Fruit fly (Drosophila melanogaster) whole organism, adult: ENCODE measurements around the gene CG17065.

Experiments used
- CG11617 ChIP-seq: fragments of 200-800 bp; sonication (Bioruptor generic); optimal IDR thresholded peaks from 2 replicates; lab custom pipeline; 2017; ENCODE audit warnings: mild to moderate bottlenecking, missing biosample characterization, missing genetic modification reagents, missing genetic modification characterization
- CG12768 ChIP-seq: fragments of 200-800 bp; sonication (Bioruptor generic); optimal IDR thresholded peaks from 2 replicates; lab custom pipeline; 2017; ENCODE audit warnings: missing biosample characterization, missing genetic modification characterization, mild to moderate bottlenecking, moderate library complexity, missing genetic modification reagents
- CG14711 ChIP-seq: fragments of 200-800 bp; sonication (Bioruptor generic); optimal IDR thresholded peaks from 2 replicates; lab custom pipeline; 2018; ENCODE audit warnings: missing biosample characterization, mild to moderate bottlenecking, missing genetic modification characterization, moderate library complexity
- CG1620 ChIP-seq: fragments of 200-800 bp; sonication (Bioruptor generic); optimal IDR thresholded peaks from 2 replicates; lab custom pipeline; 2016; ENCODE audit warnings: missing biosample characterization, missing genetic modification characterization
- CG33017 ChIP-seq: fragments of 200-800 bp; sonication (Bioruptor generic); optimal IDR thresholded peaks from 2 replicates; lab custom pipeline; 2018; ENCODE audit warnings: missing biosample characterization, mild to moderate bottlenecking, missing genetic modification characterization, moderate library complexity
- CG5204 ChIP-seq: fragments of 200-800 bp; sonication (Bioruptor generic); optimal IDR thresholded peaks from 2 replicates; lab custom pipeline; 2016; ENCODE audit warnings: missing biosample characterization, missing genetic modification characterization
- CG7045 ChIP-seq: fragments of 200-800 bp; sonication (Bioruptor generic); optimal IDR thresholded peaks from 2 replicates; lab custom pipeline; 2017; ENCODE audit warnings: missing biosample characterization, mild to moderate bottlenecking, missing genetic modification characterization
- CG7101 ChIP-seq: fragments of 200-800 bp; sonication (Bioruptor generic); optimal IDR thresholded peaks from 2 replicates; lab custom pipeline; 2018; ENCODE audit warnings: missing biosample characterization, mild to moderate bottlenecking, missing genetic modification characterization, moderate library complexity
- Clk ChIP-seq: fragments of 200-800 bp; sonication (Bioruptor generic); optimal IDR thresholded peaks from 2 replicates; lab custom pipeline; 2017; ENCODE audit warnings: missing biosample characterization, missing genetic modification characterization
- Crg-1 ChIP-seq: fragments of 200-800 bp; sonication (Bioruptor generic); optimal IDR thresholded peaks from 2 replicates; lab custom pipeline; 2016; ENCODE audit warnings: missing biosample characterization, missing genetic modification characterization
- Hr96 ChIP-seq: fragments of 200-800 bp; sonication (Bioruptor generic); optimal IDR thresholded peaks from 2 replicates; lab custom pipeline; 2016; ENCODE audit warnings: missing biosample characterization, missing genetic modification characterization
- Mnt ChIP-seq: fragments of 200-800 bp; sonication (Bioruptor generic); optimal IDR thresholded peaks from 2 replicates; lab custom pipeline; 2016; ENCODE audit warnings: missing biosample characterization, mild to moderate bottlenecking, missing genetic modification characterization
- bab1 ChIP-seq: fragments of 200-800 bp; sonication (Bioruptor generic); optimal IDR thresholded peaks from 3 replicates; lab custom pipeline; 2019; ENCODE audit warnings: missing biosample characterization, mild to moderate bottlenecking, missing genetic modification characterization, moderate library complexity
- cic ChIP-seq: fragments of 200-800 bp; sonication (Bioruptor generic); optimal IDR thresholded peaks from 2 replicates; lab custom pipeline; 2017; ENCODE audit warnings: missing biosample characterization, mild to moderate bottlenecking, missing genetic modification characterization, moderate library complexity
- cnc ChIP-seq, 2 experiments: fragments of >200 bp; optimal IDR thresholded peaks; 2 replicates each; lab custom pipeline; 2017
- kay ChIP-seq: fragments of 200-800 bp; sonication (Bioruptor generic); peaks from one replicate; lab custom pipeline; 2016; ENCODE audit warnings: missing biosample characterization, missing genetic modification characterization, borderline replicate concordance
- ovo ChIP-seq: fragments of 200-800 bp; sonication (Bioruptor generic); optimal IDR thresholded peaks from 2 replicates; lab custom pipeline; 2016; ENCODE audit warnings: missing biosample characterization, missing genetic modification characterization
- pad ChIP-seq: fragments of 200-800 bp; sonication (Bioruptor generic); optimal IDR thresholded peaks from 3 replicates; lab custom pipeline; 2017; ENCODE audit warnings: missing biosample characterization, missing genetic modification characterization, mild to moderate bottlenecking, moderate library complexity, missing genetic modification reagents
- tj ChIP-seq: fragments of 200-800 bp; sonication (Bioruptor generic); optimal IDR thresholded peaks from 3 replicates; lab custom pipeline; 2017; ENCODE audit warnings: missing biosample characterization, mild to moderate bottlenecking, missing genetic modification characterization, moderate library complexity
- toe ChIP-seq: fragments of 200-800 bp; sonication (Bioruptor generic); optimal IDR thresholded peaks from 2 replicates; lab custom pipeline; 2016; ENCODE audit warnings: missing biosample characterization, missing genetic modification characterization

CG17065 gene

dm6 chrX:20247710-20248109 lies 9.3 kb downstream of the CG17065 start:
- TF ChIP-seq CG7045 (GFP tag; lab: Kevin White, UChicago): no peak
- no peak for TF ChIP-seq tj (GFP tag; lab: Kevin White, UChicago)
- TF ChIP-seq Hr96 (GFP tag; lab: Kevin White, UChicago): no peak
- no peak for TF ChIP-seq kay (GFP tag; lab: Kevin White, UChicago)
- no peak for TF ChIP-seq pad (GFP tag; lab: Kevin White, UChicago)
- TF ChIP-seq CG12768 (GFP tag; lab: Kevin White, UChicago): no peak
- TF ChIP-seq cic (GFP tag; lab: Kevin White, UChicago): no peak
- no peak for TF ChIP-seq CG7101 (tag; lab: Kevin White, UChicago)
- TF ChIP-seq CG11617 (GFP tag; lab: Kevin White, UChicago): no peak
- TF ChIP-seq CG5204 (GFP tag; lab: Kevin White, UChicago): no peak
- TF ChIP-seq CG33017 (tag; lab: Kevin White, UChicago): no peak
- no peak for TF ChIP-seq CG14711 (tag; lab: Kevin White, UChicago)
- TF ChIP-seq CG1620 (GFP tag; lab: Kevin White, UChicago): no peak
- no peak for TF ChIP-seq ovo (GFP tag; lab: Kevin White, UChicago)
- TF ChIP-seq cnc (optimal IDR thresholded peaks at IDR 0.05; lab: Kevin White, UChicago): no peak

- no peak for TF ChIP-seq CG5204 (GFP tag; lab: Kevin White, UChicago)
- no peak for TF ChIP-seq CG7045 (GFP tag; lab: Kevin White, UChicago)
- no peak for TF ChIP-seq ovo (GFP tag; lab: Kevin White, UChicago)
- no peak for TF ChIP-seq cnc (optimal IDR thresholded peaks at IDR 0.05; lab: Kevin White, UChicago)
- TF ChIP-seq pad (GFP tag; lab: Kevin White, UChicago): no peak
- TF ChIP-seq Crg-1 (GFP tag; lab: Kevin White, UChicago): no peak
- TF ChIP-seq CG14711 (tag; lab: Kevin White, UChicago): no peak
- no peak for TF ChIP-seq cic (GFP tag; lab: Kevin White, UChicago)
- no peak for TF ChIP-seq CG1620 (GFP tag; lab: Kevin White, UChicago)
- TF ChIP-seq Clk (GFP tag; lab: Kevin White, UChicago): no peak
- TF ChIP-seq tj (GFP tag; lab: Kevin White, UChicago): no peak
- no peak for TF ChIP-seq Hr96 (GFP tag; lab: Kevin White, UChicago)
- TF ChIP-seq kay (GFP tag; lab: Kevin White, UChicago): no peak
- TF ChIP-seq Mnt (GFP tag; lab: Kevin White, UChicago): no peak
- no peak for TF ChIP-seq CG33017 (tag; lab: Kevin White, UChicago)
- TF ChIP-seq CG7101 (tag; lab: Kevin White, UChicago): no peak
- no peak for TF ChIP-seq toe (GFP tag; lab: Kevin White, UChicago)
- no peak for TF ChIP-seq CG12768 (GFP tag; lab: Kevin White, UChicago)
Observed at dm6 chrX:20245218-20245863, 11.7 kb downstream of the CG17065 start.

- TF ChIP-seq Clk (GFP tag; lab: Kevin White, UChicago): no peak
- TF ChIP-seq bab1 (GFP tag; lab: Kevin White, UChicago): no peak
- TF ChIP-seq kay (GFP tag; lab: Kevin White, UChicago): no peak
- no peak for TF ChIP-seq cic (GFP tag; lab: Kevin White, UChicago)
- TF ChIP-seq CG33017 (tag; lab: Kevin White, UChicago): no peak
Observed at dm6 chrX:20244278-20244677, 12.7 kb downstream of the CG17065 start, which contains the start of gene Peritrophin-A. Gene Peritrophin-A (plus strand): TSS chrX:20244647.

- TF ChIP-seq cic (GFP tag; lab: Kevin White, UChicago) (no peak), CG11617 (GFP tag; lab: Kevin White, UChicago) (no peak), Crg-1 (GFP tag; lab: Kevin White, UChicago) (no peak), CG12768 (GFP tag; lab: Kevin White, UChicago) (no peak), CG7101 (tag; lab: Kevin White, UChicago) (no peak), toe (GFP tag; lab: Kevin White, UChicago) (no peak), CG33017 (tag; lab: Kevin White, UChicago) (no peak), CG1620 (GFP tag; lab: Kevin White, UChicago) (no peak), pad (GFP tag; lab: Kevin White, UChicago) (no peak), cnc (optimal IDR thresholded peaks at IDR 0.05; lab: Kevin White, UChicago) (no peak), bab1 (GFP tag; lab: Kevin White, UChicago) (no peak), kay (GFP tag; lab: Kevin White, UChicago) (no peak), tj (GFP tag; lab: Kevin White, UChicago) (no peak)
Observed at dm6 chrX:20243274-20243839, 13.6 kb downstream of the CG17065 start.

dm6 chrX:20240518-20241186 lies 16.3 kb downstream of the CG17065 start:
- TF ChIP-seq CG12768 (GFP tag; lab: Kevin White, UChicago): no peak

dm6 chrX:20239608-20239941 lies 17.4 kb downstream of the CG17065 start, which contains the start of gene obst-A:
Gene obst-A (plus strand): TSS chrX:20239855.
- TF ChIP-seq CG1620 (GFP tag; lab: Kevin White, UChicago) (no peak), Crg-1 (GFP tag; lab: Kevin White, UChicago) (no peak), tj (GFP tag; lab: Kevin White, UChicago) (no peak), CG7101 (tag; lab: Kevin White, UChicago) (no peak), cnc (optimal IDR thresholded peaks at IDR 0.05; lab: Kevin White, UChicago) (no peak), kay (GFP tag; lab: Kevin White, UChicago) (no peak), CG14711 (tag; lab: Kevin White, UChicago) (no peak), CG33017 (tag; lab: Kevin White, UChicago) (no peak), CG7045 (GFP tag; lab: Kevin White, UChicago) (no peak), CG5204 (GFP tag; lab: Kevin White, UChicago) (no peak), Mnt (GFP tag; lab: Kevin White, UChicago) (no peak), CG12768 (GFP tag; lab: Kevin White, UChicago) (no peak), Clk (GFP tag; lab: Kevin White, UChicago) (no peak), Hr96 (GFP tag; lab: Kevin White, UChicago) (no peak)
